Worm (Caenorhabditis elegans): ENCODE results near the gene acs-4.
A peak's percentile ranks its signal among the peaks of the same experiment; 100 is the strongest.

- TF ChIP-seq skn-1 (tag; optimal IDR thresholded peaks at IDR 0.05): peak; percentile 5
- TF ChIP-seq lin-11 (tag; optimal IDR thresholded peaks at IDR 0.05): peak; percentile 94
- TF ChIP-seq R02D3.7 (tag; optimal IDR thresholded peaks at IDR 0.05): peak; percentile 28
- no peak for TF ChIP-seq nhr-11 (tag; optimal IDR thresholded peaks at IDR 0.05)
- TF ChIP-seq elt-3 (tag; optimal IDR thresholded peaks at IDR 0.05): no peak
- TF ChIP-seq mbf-1 (tag; optimal IDR thresholded peaks at IDR 0.05): no peak
These were observed 40.4 kb downstream of the acs-4 start, which contains the start of gene rpl-6 for ce11 chrIII:7207903-7208497.

Measured in whole organism, L2 larva.